Fruit fly (Drosophila melanogaster): ENCODE measurements around the gene Pdf.
A peak's percentile ranks its signal among the peaks of the same experiment; 100 is the strongest.

The Pdf gene

dm6 chr3R:26436540-26436939 lies 19.4 kb downstream of the Pdf start (continued):
- TF ChIP-seq CG18599 (GFP tag; optimal IDR thresholded peaks at IDR 0.05) (peak; percentile 39), CHES-1-like (GFP tag; optimal IDR thresholded peaks at IDR 0.05) (no peak), vvl (GFP tag; IDR thresholded peaks at IDR 0.05) (peak; percentile 73), Spps (tag; optimal IDR thresholded peaks at IDR 0.05) (no peak), CG4617 (GFP tag; optimal IDR thresholded peaks at IDR 0.05; ENCODE audit: borderline replicate concordance) (no peak), odd (GFP tag; optimal IDR thresholded peaks at IDR 0.05) (no peak), dmrt11E (tag; optimal IDR thresholded peaks at IDR 0.05) (no peak), CG3065 (GFP tag; optimal IDR thresholded peaks at IDR 0.05) (no peak), CG14050 (GFP tag; IDR thresholded peaks at IDR 0.05) (no peak; the same call in 2 of the 3 replicates), GATAe (GFP tag; conservative IDR thresholded peaks at IDR 0.05) (no peak), CG14860 (GFP tag; IDR thresholded peaks at IDR 0.05; ENCODE audit: partially characterized antibody) (no peak), unpg (GFP tag; optimal IDR thresholded peaks at IDR 0.05) (peak; percentile 69), CG17328 (GFP tag; IDR thresholded peaks at IDR 0.05) (peak; percentile 35; the same call in 1 of the 2 replicates), luna (GFP tag; optimal IDR thresholded peaks at IDR 0.05) (no peak), wor (GFP tag; IDR thresholded peaks at IDR 0.05) (0 out of 2 replicates have a peak, but pooled peaks have one; percentile 25), repo (GFP tag; optimal IDR thresholded peaks at IDR 0.05) (no peak), CG2120 (GFP tag; optimal IDR thresholded peaks at IDR 0.05) (peak; percentile 20), CG32532 (GFP tag; IDR thresholded peaks at IDR 0.05) (0 out of 2 replicates have a peak, but pooled peaks have one; percentile 17), CG10462 (GFP tag; optimal IDR thresholded peaks at IDR 0.05) (no peak), peb (GFP tag; IDR thresholded peaks at IDR 0.05) (no peak), CG11504 (tag; optimal IDR thresholded peaks at IDR 0.05) (peak; percentile 71), ro (GFP tag; IDR thresholded peaks at IDR 0.05) (no peak), Stat92E (GFP tag; optimal IDR thresholded peaks at IDR 0.05) (no peak), sug (tag; optimal IDR thresholded peaks at IDR 0.05) (no peak), CG30020 (tag; optimal IDR thresholded peaks at IDR 0.05) (no peak), H15 (GFP tag; IDR thresholded peaks at IDR 0.05) (peak; percentile 48; the same call in 1 of the 3 replicates), phol (tag; optimal IDR thresholded peaks at IDR 0.05) (peak; percentile 59), NC2α (GFP tag; optimal IDR thresholded peaks at IDR 0.05) (no peak), prd (optimal IDR thresholded peaks at IDR 0.05) (no peak), prd (GFP tag; IDR thresholded peaks at IDR 0.05) (peak; percentile 70; the same call in 2 of the 3 replicates), sna (GFP tag; IDR thresholded peaks at IDR 0.05; ENCODE audit: partially characterized antibody) (no peak), cas (GFP tag; IDR thresholded peaks at IDR 0.05) (no peak), wek (GFP tag; optimal IDR thresholded peaks at IDR 0.05) (no peak), CG9817 (tag; optimal IDR thresholded peaks at IDR 0.05) (no peak), her (GFP tag; optimal IDR thresholded peaks at IDR 0.05) (no peak), PHDP (tag; optimal IDR thresholded peaks at IDR 0.05) (peak; percentile 45), caup (GFP tag; optimal IDR thresholded peaks at IDR 0.05; ENCODE audit: severe bottlenecking) (no peak), Dfd (GFP tag; optimal IDR thresholded peaks at IDR 0.05) (no peak), ham (GFP tag; IDR thresholded peaks at IDR 0.05) (no peak), CG4360 (GFP tag; IDR thresholded peaks at IDR 0.05) (no peak), ind (GFP tag; optimal IDR thresholded peaks at IDR 0.05) (peak; percentile 50), dmrt99B (tag; optimal IDR thresholded peaks at IDR 0.05) (peak; percentile 68), D (optimal IDR thresholded peaks at IDR 0.05) (no peak), D (GFP tag; optimal IDR thresholded peaks at IDR 0.05) (no peak), knrl (GFP tag; IDR thresholded peaks at IDR 0.05; ENCODE audit: partially characterized antibody) (no peak), B-H1 (GFP tag; IDR thresholded peaks at IDR 0.05) (no peak), gsb-n (tag; optimal IDR thresholded peaks at IDR 0.05) (peak; percentile 35), org-1 (GFP tag; optimal IDR thresholded peaks at IDR 0.05) (no peak), da (GFP tag; optimal IDR thresholded peaks at IDR 0.05) (peak; percentile 8), ara (GFP tag; IDR thresholded peaks at IDR 0.05) (peak; percentile 52), Lim3 (GFP tag; IDR thresholded peaks at IDR 0.05) (no peak), Elba2 (GFP tag; optimal IDR thresholded peaks at IDR 0.05) (no peak)

Measured in whole organism, embryonic.